Worm (Caenorhabditis elegans) whole organism, early embryonic: Measurements from ENCODE around the gene trpp-4.
A peak's percentile ranks its signal among the peaks of the same experiment; 100 is the strongest.

Source experiments
- B0310.2 ChIP-seq: sonication (generic microtip); optimal IDR thresholded peaks from 2 replicates; lab custom pipeline; 2016; ENCODE audit warnings: mild to moderate bottlenecking, missing genetic modification characterization, missing compliant biosample characterization
- F13C5.2 ChIP-seq: sonication (generic microtip); optimal IDR thresholded peaks from 2 replicates; lab custom pipeline; 2017; ENCODE audit warnings: mild to moderate bottlenecking, missing genetic modification characterization, inconsistent platforms, missing compliant biosample characterization
- aly-1 ChIP-seq: sonication (generic microtip); optimal IDR thresholded peaks from 2 replicates; lab custom pipeline; 2016; ENCODE audit warnings: missing genetic modification characterization, missing compliant biosample characterization
- ama-1 ChIP-seq: fragments of 150-350 bp; optimal IDR thresholded peaks from 2 replicates; lab custom pipeline; 2014
- ceh-13 ChIP-seq: fragments of 200-800 bp; sonication (Bioruptor generic); optimal IDR thresholded peaks from 2 replicates; lab custom pipeline; 2018; ENCODE audit warnings: mild to moderate bottlenecking, missing genetic modification characterization, missing compliant biosample characterization
- ceh-36 ChIP-seq: sonication (generic microtip); optimal IDR thresholded peaks from 2 replicates; lab custom pipeline; 2016; ENCODE audit warnings: missing genetic modification characterization, inconsistent platforms, missing compliant biosample characterization
- ets-7 ChIP-seq: sonication (generic microtip); optimal IDR thresholded peaks from 2 replicates; lab custom pipeline; 2016; ENCODE audit warnings: missing genotype, missing genetic modification characterization, missing compliant biosample characterization
- flt-1 ChIP-seq: fragments of 200-800 bp; sonication (Bioruptor generic); IDR thresholded peaks from 2 replicates; pipeline ENCODE4 v1.3.6; 2022; ENCODE audit warnings: missing genetic modification characterization, missing compliant biosample characterization
- hmbx-1 ChIP-seq: sonication (generic microtip); optimal IDR thresholded peaks from 2 replicates; lab custom pipeline; 2016; ENCODE audit warnings: mild to moderate bottlenecking, missing genetic modification characterization, missing compliant biosample characterization
- hmg-4 ChIP-seq: fragments of 200-800 bp; sonication (Bioruptor generic); optimal IDR thresholded peaks from 2 replicates; lab custom pipeline; 2018; ENCODE audit warnings: mild to moderate bottlenecking, missing genetic modification characterization, missing compliant biosample characterization
- hnd-1 ChIP-seq: sonication (generic microtip); optimal IDR thresholded peaks from 2 replicates; lab custom pipeline; 2016; ENCODE audit warnings: missing genetic modification characterization, missing compliant biosample characterization
- pes-1 ChIP-seq: fragments of 200-800 bp; sonication (Bioruptor generic); IDR thresholded peaks from 2 replicates; pipeline ENCODE4 v1.3.6; 2022; ENCODE audit warnings: missing genetic modification reagents, missing genetic modification characterization, missing compliant biosample characterization
- scrt-1 ChIP-seq: fragments of 200-800 bp; sonication (Bioruptor generic); IDR thresholded peaks from 2 replicates; pipeline ENCODE4 v1.3.6; 2022; ENCODE audit warnings: missing genetic modification characterization, missing compliant biosample characterization
- sea-1 ChIP-seq: fragments of 200-800 bp; sonication (Bioruptor generic); conservative IDR thresholded peaks from 2 replicates; pipeline ENCODE4 v1.3.6; 2022; ENCODE audit warnings: missing genetic modification characterization, missing compliant biosample characterization
- tbx-11 ChIP-seq: fragments of 200-800 bp; sonication (Bioruptor generic); IDR thresholded peaks from 2 replicates; pipeline ENCODE4 v1.3.6; 2022; ENCODE audit warnings: missing genetic modification characterization, missing compliant biosample characterization
- tbx-37 ChIP-seq: fragments of 200-800 bp; sonication (Bioruptor generic); conservative IDR thresholded peaks from 2 replicates; pipeline ENCODE4 v1.3.6; 2022; ENCODE audit warnings: missing genetic modification reagents, missing genetic modification characterization, missing compliant biosample characterization
- tra-4 ChIP-seq: sonication (generic microtip); optimal IDR thresholded peaks from 2 replicates; lab custom pipeline; 2017; ENCODE audit warnings: missing genetic modification characterization, missing compliant biosample characterization

The trpp-4 gene

DNA sequence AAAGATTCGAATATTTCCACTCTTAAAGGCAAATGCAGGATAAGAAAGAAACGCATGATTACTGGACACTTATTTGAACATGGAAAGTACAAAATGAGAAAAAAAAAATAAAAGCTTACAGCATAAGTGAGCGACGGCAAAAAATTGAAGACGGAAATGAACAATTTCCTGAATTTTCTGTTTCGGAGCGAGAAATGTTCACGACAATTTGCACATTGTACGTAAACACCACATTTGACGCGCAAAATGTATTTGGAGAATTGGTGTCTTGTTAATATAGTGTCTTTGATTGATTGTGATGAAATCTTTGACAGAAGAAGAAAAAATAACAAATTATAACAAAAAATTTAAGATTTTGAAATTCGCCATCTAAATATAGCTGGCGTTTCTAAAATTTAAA lies 25.5 kb downstream of the trpp-4 start, which contains the start of gene F36D4.5:
Gene F36D4.5 (minus strand): TSS at position 225 of the 400 bp plus-strand sequence.
- TF ChIP-seq flt-1 (GFP tag; lab: Robert Waterston, UW) = no peak
- TF ChIP-seq ceh-13 (GFP tag; lab: Kevin White, UChicago) = no peak
- no peak for TF ChIP-seq aly-1 (tag; lab: Kevin White, UChicago)
- no peak for TF ChIP-seq ets-7 (tag; lab: Kevin White, UChicago)

DNA sequence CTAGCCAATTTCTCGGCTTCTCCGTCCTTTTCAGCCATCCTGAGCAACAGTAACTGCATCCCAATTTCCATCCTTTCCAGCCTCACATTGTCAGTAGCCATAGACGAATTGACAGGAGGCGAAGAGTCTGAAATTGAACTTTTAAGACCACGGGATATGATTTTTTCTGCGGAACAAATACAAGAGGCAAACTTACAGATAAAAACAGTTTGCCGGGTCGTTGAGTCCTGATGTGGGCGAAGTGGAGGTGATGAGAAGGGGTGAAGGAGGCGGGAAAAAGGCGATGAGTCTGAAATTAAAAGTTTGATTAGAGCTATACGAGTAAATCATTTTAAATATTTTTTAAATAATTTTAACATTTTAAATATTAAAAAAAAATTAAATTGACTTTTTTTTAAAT lies 26.9 kb downstream of the trpp-4 start, which contains the start of gene F36D4.6:
Gene F36D4.6 (minus strand): TSS at position 101 of the 400 bp plus-strand sequence.
- TF ChIP-seq ceh-13 (GFP tag; lab: Kevin White, UChicago) (no peak), tbx-37 (GFP tag; lab: Robert Waterston, UW) (no peak)

DNA sequence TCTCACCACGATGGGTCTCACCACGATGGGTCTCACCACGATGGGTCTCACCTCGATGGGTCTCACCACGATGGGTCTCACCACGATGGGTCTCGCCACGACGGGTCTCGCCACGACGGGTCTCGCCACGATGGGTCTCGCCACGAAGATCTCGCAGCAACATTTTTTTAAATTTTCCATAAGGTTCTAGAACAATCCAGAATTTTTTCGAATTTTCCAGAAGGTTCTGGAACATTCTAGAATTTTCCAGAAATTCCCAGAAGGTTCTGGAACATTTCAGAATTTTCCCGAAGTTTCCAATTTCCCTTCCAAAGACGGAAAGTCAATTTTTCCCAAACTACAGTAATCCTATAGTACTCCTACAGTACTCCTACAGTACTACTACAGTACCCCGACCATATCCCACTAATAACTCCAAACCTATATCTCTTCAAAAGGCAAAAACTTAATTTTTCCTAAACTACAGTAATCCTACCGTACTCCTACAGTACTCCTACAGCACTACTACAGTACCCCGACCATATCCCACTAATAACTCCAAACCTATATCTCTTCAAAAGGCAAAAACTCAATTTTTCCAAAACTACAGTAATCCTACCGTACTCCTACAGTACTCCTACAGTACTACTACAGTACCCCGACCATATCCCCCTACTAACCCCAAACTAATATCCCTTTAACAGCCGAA lies 39.3 kb downstream of the trpp-4 start, which contains the start of gene Y54B9A.1:
Gene Y54B9A.1 (minus strand): TSS at position 235 of the 688 bp plus-strand sequence.
- TF ChIP-seq tbx-11 (GFP tag; lab: Robert Waterston, UW) = 0 out of 2 replicates have a peak, but pooled peaks have one; percentile 42

DNA sequence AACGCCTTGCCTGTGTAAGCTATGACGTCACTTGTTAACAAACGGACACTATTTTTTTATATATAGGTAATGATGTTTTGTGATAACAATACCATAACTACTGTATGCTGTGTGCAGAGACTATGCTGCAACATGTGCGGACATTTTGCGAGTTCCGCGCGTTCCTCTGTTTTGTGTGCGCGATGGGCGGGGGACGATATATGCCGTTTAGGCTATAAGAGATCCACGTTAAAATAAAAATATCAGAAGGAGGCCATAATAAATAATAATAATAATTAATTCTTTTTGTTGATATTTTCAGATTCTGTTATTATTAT lies 39.8 kb downstream of the trpp-4 start:
- TF ChIP-seq scrt-1 (GFP tag; lab: Robert Waterston, UW) (no peak), F13C5.2 (tag; lab: Kevin White, UChicago) (no peak)

DNA sequence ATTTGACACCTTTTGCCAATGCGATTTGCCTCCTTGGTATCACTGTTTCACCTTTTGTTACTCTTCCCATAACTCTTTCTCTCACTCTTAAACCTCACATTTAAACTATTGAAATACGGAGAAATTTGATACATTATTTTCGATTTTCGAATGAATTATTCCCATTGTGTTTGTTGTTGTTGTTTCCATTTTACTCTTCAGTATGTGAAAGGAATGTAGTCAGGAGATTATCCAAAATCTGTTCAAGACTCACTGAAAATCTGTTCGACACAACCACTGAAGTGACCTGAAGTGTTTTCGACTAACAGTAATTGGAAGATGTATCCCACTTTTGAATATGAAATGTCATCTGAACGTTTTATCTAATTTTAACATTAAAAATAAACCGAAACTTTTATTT lies 40.9 kb downstream of the trpp-4 start:
- no peak for TF ChIP-seq ceh-13 (GFP tag; lab: Kevin White, UChicago)
- TF ChIP-seq hnd-1 = no peak
- TF ChIP-seq F13C5.2 (tag; lab: Kevin White, UChicago) = no peak
- no peak for TF ChIP-seq sea-1 (GFP tag; lab: Robert Waterston, UW)
- TF ChIP-seq tbx-11 (GFP tag; lab: Robert Waterston, UW) = no peak
- TF ChIP-seq scrt-1 (GFP tag; lab: Robert Waterston, UW) = no peak
- no peak for TF ChIP-seq aly-1 (tag; lab: Kevin White, UChicago)
- no peak for TF ChIP-seq B0310.2 (tag; lab: Kevin White, UChicago)
- no peak for TF ChIP-seq hmg-4 (GFP tag; lab: Kevin White, UChicago)
- TF ChIP-seq tra-4 (tag; lab: Kevin White, UChicago) = no peak
- TF ChIP-seq hmbx-1 = no peak
- TF ChIP-seq ama-1 = no peak
- TF ChIP-seq ceh-36 (tag; lab: Kevin White, UChicago) = no peak

DNA sequence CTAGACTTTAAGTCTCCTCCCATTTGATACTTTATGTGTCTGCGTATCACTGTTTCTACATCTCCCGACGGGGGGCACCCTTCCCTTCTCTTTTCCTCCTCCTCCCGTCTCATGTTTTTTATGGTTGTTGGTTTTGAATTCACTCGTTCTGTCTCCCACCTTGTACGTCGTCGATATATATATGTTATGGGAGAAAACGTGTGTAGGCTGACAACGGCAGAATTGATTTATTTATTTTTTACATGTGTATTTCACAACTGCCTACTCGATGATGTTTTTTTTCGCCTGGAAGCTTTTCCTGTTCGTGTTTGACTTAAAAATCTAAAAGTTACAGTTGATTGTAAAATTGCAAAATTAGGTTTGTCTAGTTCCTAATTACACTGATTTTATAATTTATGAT lies 42.3 kb downstream of the trpp-4 start:
- TF ChIP-seq hmbx-1 (no peak), ceh-36 (tag; lab: Kevin White, UChicago) (no peak), pes-1 (no peak), scrt-1 (GFP tag; lab: Robert Waterston, UW) (no peak), hmg-4 (GFP tag; lab: Kevin White, UChicago) (no peak), ceh-13 (GFP tag; lab: Kevin White, UChicago) (no peak), tbx-37 (GFP tag; lab: Robert Waterston, UW) (no peak), B0310.2 (tag; lab: Kevin White, UChicago) (no peak), hnd-1 (no peak), aly-1 (tag; lab: Kevin White, UChicago) (no peak), tra-4 (tag; lab: Kevin White, UChicago) (no peak), ets-7 (tag; lab: Kevin White, UChicago) (no peak)

DNA sequence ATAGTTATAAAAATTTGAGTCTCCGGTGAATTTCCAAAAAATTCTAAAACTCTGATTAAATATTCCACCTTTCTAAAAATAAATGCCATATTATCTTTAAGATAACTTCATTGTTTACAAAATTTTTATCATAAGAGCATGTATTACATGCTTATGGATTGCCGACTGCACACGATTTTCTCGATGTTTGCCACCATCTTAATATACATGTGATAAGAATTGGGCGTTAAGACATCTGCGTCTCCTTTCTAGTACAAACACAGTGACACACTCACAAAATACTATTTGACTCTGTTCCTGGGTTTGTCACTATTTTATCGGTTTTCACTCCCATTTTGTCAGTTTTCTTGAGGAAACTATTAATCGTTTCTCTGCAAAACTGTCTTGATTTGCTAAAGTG lies 43.0 kb downstream of the trpp-4 start:
- TF ChIP-seq tbx-37 (GFP tag; lab: Robert Waterston, UW) (no peak), ceh-36 (tag; lab: Kevin White, UChicago) (no peak), hnd-1 (no peak), B0310.2 (tag; lab: Kevin White, UChicago) (no peak), pes-1 (no peak), sea-1 (GFP tag; lab: Robert Waterston, UW) (no peak), ama-1 (no peak), F13C5.2 (tag; lab: Kevin White, UChicago) (no peak), ceh-13 (GFP tag; lab: Kevin White, UChicago) (no peak), scrt-1 (GFP tag; lab: Robert Waterston, UW) (no peak), hmbx-1 (no peak), tbx-11 (GFP tag; lab: Robert Waterston, UW) (no peak), tra-4 (tag; lab: Kevin White, UChicago) (no peak), flt-1 (GFP tag; lab: Robert Waterston, UW) (no peak), hmg-4 (GFP tag; lab: Kevin White, UChicago) (no peak), aly-1 (tag; lab: Kevin White, UChicago) (no peak), ets-7 (tag; lab: Kevin White, UChicago) (no peak)

DNA sequence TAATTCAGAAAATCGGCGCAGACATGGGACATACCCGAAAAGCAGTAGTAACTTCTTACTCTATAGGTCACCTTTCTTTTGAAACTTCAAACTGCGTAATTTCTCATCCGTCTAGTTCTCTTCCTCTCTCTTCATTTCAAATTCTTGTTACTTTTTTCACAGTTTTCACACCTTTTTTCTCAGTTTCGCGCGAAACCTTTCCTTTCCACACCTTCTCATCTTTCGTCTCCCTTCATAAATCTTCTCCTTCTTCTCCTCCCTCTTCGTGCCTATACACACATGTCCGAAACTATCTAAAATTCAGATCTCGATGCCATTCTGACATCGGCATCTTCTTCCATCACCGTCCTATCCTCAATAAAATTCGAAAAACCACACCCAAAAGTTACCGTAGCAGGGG lies 43.6 kb downstream of the trpp-4 start, which contains the start of gene wdr-62:
Gene wdr-62 (plus strand): TSS at position 301 of the 400 bp plus-strand sequence.
- TF ChIP-seq F13C5.2 (tag; lab: Kevin White, UChicago) (no peak), hmg-4 (GFP tag; lab: Kevin White, UChicago) (no peak), tbx-11 (GFP tag; lab: Robert Waterston, UW) (no peak), B0310.2 (tag; lab: Kevin White, UChicago) (no peak), tbx-37 (GFP tag; lab: Robert Waterston, UW) (no peak), sea-1 (GFP tag; lab: Robert Waterston, UW) (no peak), pes-1 (no peak), ets-7 (tag; lab: Kevin White, UChicago) (no peak), ama-1 (no peak), tra-4 (tag; lab: Kevin White, UChicago) (no peak), ceh-36 (tag; lab: Kevin White, UChicago) (no peak), aly-1 (tag; lab: Kevin White, UChicago) (no peak), hnd-1 (no peak), flt-1 (GFP tag; lab: Robert Waterston, UW) (no peak), scrt-1 (GFP tag; lab: Robert Waterston, UW) (no peak), ceh-13 (GFP tag; lab: Kevin White, UChicago) (no peak), hmbx-1 (no peak)
